Fruit fly (Drosophila melanogaster): ENCODE data around the gene CG17187.

dm6 chr3R:11240891-11241290 lies 9.2 kb upstream of the CG17187 start, which contains the start of the genes scpr-B and scpr-A:
- TF ChIP-seq Sin3A (optimal IDR thresholded peaks at IDR 0.05) (no peak), insv (optimal IDR thresholded peaks at IDR 0.05) (no peak), h (optimal IDR thresholded peaks at IDR 0.05) (no peak), ttk (optimal IDR thresholded peaks at IDR 0.05) (no peak), Myc (optimal IDR thresholded peaks at IDR 0.05) (no peak)

Data from Kc167 (cell line).